Fruit fly (Drosophila melanogaster) whole organism, embryonic: Measurements from ENCODE around the gene CG6006.

ENCODE experiments used
- B-H1 ChIP-seq: fragments of 200-800 bp; sonication (Bioruptor generic); IDR thresholded peaks from 3 replicates; pipeline ENCODE4 v1.3.6; 2022; ENCODE audit warnings: missing biosample characterization, missing genetic modification characterization
- CG10654 ChIP-seq: fragments of 200-800 bp; sonication (Bioruptor generic); optimal IDR thresholded peaks from 2 replicates; lab custom pipeline; 2016; ENCODE audit warnings: missing biosample characterization, missing genetic modification characterization
- CG11695 ChIP-seq: fragments of 200-800 bp; sonication (Bioruptor generic); IDR thresholded peaks from 3 replicates; pipeline ENCODE4 v1.3.6; 2022; ENCODE audit warnings: missing biosample characterization, missing genetic modification characterization
- CG11723 ChIP-seq: fragments of 200-800 bp; sonication (Bioruptor generic); optimal IDR thresholded peaks from 2 replicates; lab custom pipeline; 2017; ENCODE audit warnings: missing biosample characterization, mild to moderate bottlenecking, missing genetic modification characterization
- CG12104 ChIP-seq: fragments of 200-800 bp; sonication (Bioruptor generic); optimal IDR thresholded peaks from 3 replicates; lab custom pipeline; 2016; ENCODE audit warnings: missing biosample characterization, missing genetic modification characterization
- CG12391 ChIP-seq: fragments of 200-800 bp; sonication (Bioruptor generic); optimal IDR thresholded peaks from 3 replicates; lab custom pipeline; 2018; ENCODE audit warnings: missing biosample characterization, mild to moderate bottlenecking, missing genetic modification characterization, moderate library complexity
- CG13287 ChIP-seq: fragments of 200-800 bp; sonication (Bioruptor generic); IDR thresholded peaks from 2 replicates; pipeline ENCODE4 v1.3.6; 2022; ENCODE audit warnings: missing biosample characterization, missing genetic modification characterization; ENCODE audit not compliant: partially characterized antibody
- CG13424 ChIP-seq: fragments of 200-800 bp; sonication (Bioruptor generic); optimal IDR thresholded peaks from 2 replicates; lab custom pipeline; 2019; ENCODE audit warnings: missing biosample characterization, mild to moderate bottlenecking, missing genetic modification characterization, moderate library complexity
- CG14860 ChIP-seq: fragments of 200-800 bp; sonication (Bioruptor generic); IDR thresholded peaks from 3 replicates; pipeline ENCODE4 v1.3.6; 2022; ENCODE audit warnings: missing biosample characterization, missing genetic modification characterization; ENCODE audit not compliant: partially characterized antibody
- CG16779 ChIP-seq: fragments of 200-800 bp; sonication (Bioruptor generic); IDR thresholded peaks from 2 replicates; pipeline ENCODE4 v1.3.6; 2022; ENCODE audit warnings: missing biosample characterization, missing genetic modification characterization
- CG17802 ChIP-seq: fragments of 200-800 bp; sonication (Bioruptor generic); optimal IDR thresholded peaks from 2 replicates; lab custom pipeline; 2018; ENCODE audit warnings: missing biosample characterization, mild to moderate bottlenecking, missing genetic modification characterization, moderate library complexity
- CG30431 ChIP-seq: fragments of 200-800 bp; sonication (Bioruptor generic); optimal IDR thresholded peaks from 2 replicates; lab custom pipeline; 2017; ENCODE audit warnings: missing biosample characterization, missing genetic modification characterization
- CG3281 ChIP-seq: fragments of 200-800 bp; sonication (Bioruptor generic); optimal IDR thresholded peaks from 3 replicates; lab custom pipeline; 2017; ENCODE audit warnings: missing biosample characterization, mild to moderate bottlenecking, missing genetic modification characterization
- CG3847 ChIP-seq: fragments of 200-800 bp; sonication (Bioruptor generic); IDR thresholded peaks from 2 replicates; pipeline ENCODE4 v1.3.6; 2022; ENCODE audit warnings: missing biosample characterization, missing genetic modification characterization
- CG3995 ChIP-seq: fragments of 200-800 bp; sonication (Bioruptor generic); optimal IDR thresholded peaks from 3 replicates; lab custom pipeline; 2016; ENCODE audit warnings: missing biosample characterization, missing genetic modification characterization
- CG8388 ChIP-seq: fragments of 200-800 bp; sonication (Bioruptor generic); optimal IDR thresholded peaks from 2 replicates; lab custom pipeline; 2019; ENCODE audit warnings: missing biosample characterization, mild to moderate bottlenecking, missing genetic modification characterization, moderate library complexity
- CHES-1-like ChIP-seq: fragments of 200-800 bp; sonication (Bioruptor generic); optimal IDR thresholded peaks from 2 replicates; lab custom pipeline; 2016; ENCODE audit warnings: missing biosample characterization, missing genetic modification characterization
- D ChIP-seq, 2 experiments: fragments of 200-800 bp in 1 of 2; fragments of >200 bp in 1 of 2; sonication (Bioruptor generic) in 1 of 2; optimal IDR thresholded peaks; 2 replicates in 1 of 2; 3 replicates in 1 of 2; lab custom pipeline; 2017; ENCODE audit warnings: mild to moderate bottlenecking in 1 of 2, missing biosample characterization in 1 of 2, missing genetic modification characterization in 1 of 2, missing genetic modification reagents in 1 of 2
- D19B ChIP-seq: fragments of 200-800 bp; sonication (Bioruptor generic); optimal IDR thresholded peaks from 2 replicates; lab custom pipeline; 2017; ENCODE audit warnings: missing biosample characterization, mild to moderate bottlenecking, missing genetic modification characterization
- Dbx ChIP-seq: fragments of 200-800 bp; sonication (Bioruptor generic); IDR thresholded peaks from 3 replicates; pipeline ENCODE4 v1.3.6; 2022; ENCODE audit warnings: missing biosample characterization, missing genetic modification characterization
- Deaf1 ChIP-seq: fragments of 200-800 bp; optimal IDR thresholded peaks from 3 replicates; lab custom pipeline; 2019; ENCODE audit warnings: missing biosample characterization, mild to moderate bottlenecking, missing genetic modification characterization, moderate library complexity
- Ets65A ChIP-seq: fragments of 200-800 bp; sonication (Bioruptor generic); peaks from one replicate; lab custom pipeline; 2016; ENCODE audit warnings: missing biosample characterization, missing genetic modification characterization
- Gsc ChIP-seq: fragments of 200-800 bp; sonication (Bioruptor generic); IDR thresholded peaks from 2 replicates; pipeline ENCODE4 v1.3.6; 2022; ENCODE audit warnings: missing biosample characterization, missing genetic modification characterization
- Hand ChIP-seq: fragments of 200-800 bp; sonication (Bioruptor generic); optimal IDR thresholded peaks from 2 replicates; lab custom pipeline; 2017; ENCODE audit warnings: mild to moderate bottlenecking, missing biosample characterization, missing genetic modification reagents, missing genetic modification characterization
- Mad ChIP-seq: fragments of 200-800 bp; sonication (Bioruptor generic); optimal IDR thresholded peaks from 2 replicates; lab custom pipeline; 2016; ENCODE audit warnings: missing biosample characterization, missing genetic modification characterization
- Meics ChIP-seq: fragments of 200-800 bp; sonication (Bioruptor generic); optimal IDR thresholded peaks from 2 replicates; lab custom pipeline; 2017; ENCODE audit warnings: missing biosample characterization, mild to moderate bottlenecking, missing genetic modification characterization
- Rx ChIP-seq: fragments of 200-800 bp; sonication (Bioruptor generic); IDR thresholded peaks from 2 replicates; pipeline ENCODE4 v1.3.6; 2022; ENCODE audit warnings: missing biosample characterization, missing genetic modification characterization
- Sry-β ChIP-seq: fragments of 200-800 bp; sonication (Bioruptor generic); optimal IDR thresholded peaks from 2 replicates; lab custom pipeline; 2018; ENCODE audit warnings: missing biosample characterization, mild to moderate bottlenecking, missing genetic modification characterization, moderate library complexity
- Sry-δ ChIP-seq: fragments of 200-800 bp; sonication (Bioruptor generic); optimal IDR thresholded peaks from 2 replicates; lab custom pipeline; 2016; ENCODE audit warnings: missing biosample characterization, missing genetic modification characterization
- ash1 ChIP-seq: fragments of 200-800 bp; sonication (Bioruptor generic); optimal IDR thresholded peaks from 2 replicates; lab custom pipeline; 2018; ENCODE audit warnings: missing biosample characterization, mild to moderate bottlenecking, missing genetic modification characterization
- br ChIP-seq: fragments of >200 bp; optimal IDR thresholded peaks from 2 replicates; lab custom pipeline; 2017
- cad ChIP-seq: fragments of >200 bp; optimal IDR thresholded peaks from 2 replicates; lab custom pipeline; 2017; ENCODE audit warnings: missing biosample characterization, missing genetic modification characterization
- chn ChIP-seq: fragments of 200-800 bp; sonication (Bioruptor generic); optimal IDR thresholded peaks from 2 replicates; lab custom pipeline; 2016; ENCODE audit warnings: missing biosample characterization, missing genetic modification characterization
- ci ChIP-seq: fragments of 200-800 bp; sonication (Bioruptor generic); IDR thresholded peaks from 3 replicates; pipeline ENCODE4 v1.3.6; 2022; ENCODE audit warnings: missing biosample characterization, missing genetic modification characterization
- dimm ChIP-seq: fragments of 200-800 bp; sonication (Bioruptor generic); IDR thresholded peaks from 2 replicates; pipeline ENCODE4 v1.3.6; 2022; ENCODE audit warnings: missing biosample characterization, missing genetic modification characterization
- en ChIP-seq: fragments of 200-800 bp; sonication (Bioruptor generic); optimal IDR thresholded peaks from 2 replicates; lab custom pipeline; 2016; ENCODE audit warnings: missing biosample characterization, missing genetic modification characterization
- fd96Cb ChIP-seq: fragments of 200-800 bp; sonication (Bioruptor generic); optimal IDR thresholded peaks from 2 replicates; lab custom pipeline; 2018; ENCODE audit warnings: missing biosample characterization, mild to moderate bottlenecking, missing genetic modification characterization, moderate library complexity
- gcm2 ChIP-seq: fragments of 200-800 bp; sonication (Bioruptor generic); optimal IDR thresholded peaks from 2 replicates; lab custom pipeline; 2016; ENCODE audit warnings: missing biosample characterization, missing genetic modification characterization
- grn ChIP-seq: fragments of 200-800 bp; sonication (Bioruptor generic); optimal IDR thresholded peaks from 3 replicates; lab custom pipeline; 2017; ENCODE audit warnings: missing biosample characterization, missing genetic modification characterization
- jumu ChIP-seq: fragments of 200-800 bp; sonication (Bioruptor generic); optimal IDR thresholded peaks from 3 replicates; lab custom pipeline; 2016; ENCODE audit warnings: missing biosample characterization, missing genetic modification characterization
- lola ChIP-seq, 3 experiments: fragments of >200 bp in 2 of 3; fragments of 200-800 bp in 1 of 3; sonication (Bioruptor generic) in 1 of 3; optimal IDR thresholded peaks; 2 replicates each; lab custom pipeline; 2017 to 2019; ENCODE audit warnings: missing biosample characterization in 3 of 3, missing genetic modification characterization in 3 of 3, mild to moderate bottlenecking in 1 of 3, moderate library complexity in 1 of 3
- lov ChIP-seq, 2 experiments: fragments of 200-800 bp in 1 of 2; fragments of >200 bp in 1 of 2; sonication (Bioruptor generic) in 1 of 2; IDR thresholded peaks in 1 of 2; optimal IDR thresholded peaks in 1 of 2; 2 replicates in 1 of 2; 3 replicates in 1 of 2; pipeline versions ENCODE4 v1.3.6 to Lab custom; 2017 to 2022; ENCODE audit warnings: missing biosample characterization in 1 of 2, missing genetic modification characterization in 1 of 2
- pan ChIP-seq, 4 experiments: fragments of >200 bp in 3 of 4; fragments of 200-800 bp in 1 of 4; sonication (Bioruptor generic) in 1 of 4; optimal IDR thresholded peaks in 3 of 4; IDR thresholded peaks in 1 of 4; 2 replicates each; pipeline versions ENCODE4 v1.3.6 to Lab custom; 2017 to 2022; ENCODE audit warnings: missing biosample characterization in 2 of 4, missing genetic modification characterization in 2 of 4, mixed read lengths in 1 of 4
- pb ChIP-seq: fragments of 200-800 bp; sonication (Bioruptor generic); optimal IDR thresholded peaks from 3 replicates; lab custom pipeline; 2016; ENCODE audit warnings: missing biosample characterization, missing genetic modification characterization
- pzg ChIP-seq: fragments of 200-800 bp; sonication (Bioruptor generic); optimal IDR thresholded peaks from 3 replicates; lab custom pipeline; 2018; ENCODE audit warnings: missing biosample characterization, mild to moderate bottlenecking, missing genetic modification characterization, moderate library complexity
- rib ChIP-seq: fragments of 200-800 bp; sonication (Bioruptor generic); IDR thresholded peaks from 2 replicates; pipeline ENCODE4 v1.3.6; 2022; ENCODE audit warnings: missing biosample characterization, missing genetic modification characterization
- ro ChIP-seq: fragments of 200-800 bp; sonication (Bioruptor generic); IDR thresholded peaks from 2 replicates; pipeline ENCODE4 v1.3.6; 2022; ENCODE audit warnings: missing biosample characterization, missing genetic modification characterization
- sens ChIP-seq: fragments of 200-800 bp; sonication (Bioruptor generic); peaks from one replicate; lab custom pipeline; 2016; ENCODE audit warnings: missing biosample characterization, missing genetic modification characterization
- shn ChIP-seq: fragments of 200-800 bp; sonication (Bioruptor generic); optimal IDR thresholded peaks from 3 replicates; lab custom pipeline; 2016; ENCODE audit warnings: missing biosample characterization, missing genetic modification characterization
- wor ChIP-seq: fragments of 200-800 bp; sonication (Bioruptor generic); IDR thresholded peaks from 2 replicates; pipeline ENCODE4 v1.3.6; 2022; ENCODE audit warnings: missing biosample characterization, missing genetic modification characterization

CG6006 gene

dm6 chr3R:16213792-16214473, 59.2 kb downstream of the CG6006 start (continued):
- TF ChIP-seq D (optimal IDR thresholded peaks at IDR 0.05; lab: Kevin White, UChicago) (no peak), D (GFP tag; optimal IDR thresholded peaks at IDR 0.05; lab: Kevin White, UChicago) (peak; percentile 8), D19B (GFP tag; lab: Kevin White, UChicago) (peak; percentile 31), ash1 (no peak), dimm (GFP tag; lab: Robert Waterston, UW) (no peak), fd96Cb (tag; lab: Kevin White, UChicago) (peak; percentile 27), cad (GFP tag; lab: Kevin White, UChicago) (no peak), shn (GFP tag; lab: Kevin White, UChicago) (no peak), B-H1 (GFP tag; lab: Robert Waterston, UW) (no peak), CG10654 (peak; percentile 4), Meics (GFP tag; lab: Kevin White, UChicago) (peak; percentile 69), CG12391 (tag; lab: Kevin White, UChicago) (peak; percentile 4), lola (GFP tag; optimal IDR thresholded peaks at IDR 0.05; lab: Kevin White, UChicago) (no peak), Deaf1 (no peak), rib (GFP tag; lab: Robert Waterston, UW) (no peak), chn (GFP tag; lab: Kevin White, UChicago) (no peak), CG3995 (no peak), Hand (GFP tag; lab: Kevin White, UChicago) (peak; percentile 32), CG30431 (GFP tag; lab: Kevin White, UChicago) (no peak), CG11723 (GFP tag; lab: Kevin White, UChicago) (no peak), Sry-β (GFP tag; lab: Kevin White, UChicago) (no peak), CG16779 (no peak), pan (optimal IDR thresholded peaks at IDR 0.05; lab: Kevin White, UChicago) (no peak), pan (GFP tag; optimal IDR thresholded peaks at IDR 0.05 in 1 of 2, IDR thresholded peaks at IDR 0.05 in 1 of 2) (no peak), CG3281 (peak; percentile 59), en (GFP tag; lab: Kevin White, UChicago) (no peak), gcm2 (GFP tag; lab: Kevin White, UChicago) (no peak), Rx (GFP tag; lab: Robert Waterston, UW) (no peak), sens (peak; percentile 58), Ets65A (GFP tag; lab: Kevin White, UChicago) (no peak), lov (optimal IDR thresholded peaks at IDR 0.05; lab: Kevin White, UChicago) (no peak), lov (GFP tag; IDR thresholded peaks at IDR 0.05; lab: Robert Waterston, UW) (0 out of 3 replicates have a peak, but pooled peaks have one; percentile 67), CG14860 (GFP tag; lab: Robert Waterston, UW) (no peak), ro (no peak), Gsc (GFP tag; lab: Robert Waterston, UW) (no peak), CHES-1-like (GFP tag; lab: Kevin White, UChicago) (no peak), wor (GFP tag; lab: Robert Waterston, UW) (no peak), br (no peak), CG17802 (peak; percentile 42), Sry-δ (no peak), Mad (no peak), pzg (no peak), ci (no peak), CG12104 (GFP tag; lab: Kevin White, UChicago) (no peak), grn (no peak), CG3847 (GFP tag; lab: Robert Waterston, UW) (no peak), Dbx (GFP tag; lab: Robert Waterston, UW) (no peak), jumu (GFP tag; lab: Kevin White, UChicago) (no peak), CG11695 (GFP tag; lab: Robert Waterston, UW) (0 out of 3 replicates have a peak, but pooled peaks have one; percentile 15), CG13424 (tag; lab: Kevin White, UChicago) (peak; percentile 28), pb (GFP tag; lab: Kevin White, UChicago) (no peak), CG8388 (GFP tag; lab: Kevin White, UChicago) (peak; percentile 4), CG13287 (no peak)
